Fruit fly (Drosophila melanogaster): Measurements from ENCODE around the gene Sarm.

dm6 chr3L:8154544-8154943 is 90.9 kb downstream of the Sarm start:
- no peak for TF ChIP-seq gl (tag; optimal IDR thresholded peaks at IDR 0.05)
- no peak for TF ChIP-seq CG14655 (GFP tag; optimal IDR thresholded peaks at IDR 0.05)
